Fruit fly (Drosophila melanogaster): ENCODE data around the gene Cpr78Cc.

The Cpr78Cc gene

dm6 chr3L:21317416-21318259, 17.3 kb downstream of the Cpr78Cc start, which contains the start of gene Pc (continued):
- no peak for TF ChIP-seq CG10959 (GFP tag; IDR thresholded peaks at IDR 0.05)
- TF ChIP-seq CG15073 (GFP tag; optimal IDR thresholded peaks at IDR 0.05): no peak
- TF ChIP-seq Fer2 (tag; optimal IDR thresholded peaks at IDR 0.05): no peak
- no peak for TF ChIP-seq pb (GFP tag; optimal IDR thresholded peaks at IDR 0.05)
- peak; percentile 23 for TF ChIP-seq gsb-n (tag; optimal IDR thresholded peaks at IDR 0.05)
- TF ChIP-seq gro (GFP tag; optimal IDR thresholded peaks at IDR 0.05): peak; percentile 63
- TF ChIP-seq HLH3B (GFP tag; IDR thresholded peaks at IDR 0.05): no peak
- TF ChIP-seq Lim3 (GFP tag; IDR thresholded peaks at IDR 0.05): no peak
- TF ChIP-seq knrl (GFP tag; IDR thresholded peaks at IDR 0.05; ENCODE audit: partially characterized antibody): peak; percentile 89
- TF ChIP-seq Spps (tag; optimal IDR thresholded peaks at IDR 0.05): no peak
- no peak for TF ChIP-seq CG11696 (GFP tag; IDR thresholded peaks at IDR 0.05)
- no peak for TF ChIP-seq CG9727 (GFP tag; optimal IDR thresholded peaks at IDR 0.05)
- no peak for TF ChIP-seq CG16863 (GFP tag; optimal IDR thresholded peaks at IDR 0.05)
- no peak for TF ChIP-seq Deaf1 (tag; optimal IDR thresholded peaks at IDR 0.05)
- TF ChIP-seq Dfd (GFP tag; optimal IDR thresholded peaks at IDR 0.05): no peak
- no peak for TF ChIP-seq pan (optimal IDR thresholded peaks at IDR 0.05)
- no peak for TF ChIP-seq pan (GFP tag; optimal IDR thresholded peaks at IDR 0.05 in 1 of 2, IDR thresholded peaks at IDR 0.05 in 1 of 2)
- TF ChIP-seq Kr (GFP tag; optimal IDR thresholded peaks at IDR 0.05): no peak
- no peak for TF ChIP-seq CG8359 (GFP tag; optimal IDR thresholded peaks at IDR 0.05; ENCODE audit: borderline replicate concordance)
- no peak for TF ChIP-seq run (tag; optimal IDR thresholded peaks at IDR 0.05)
- no peak for TF ChIP-seq NfI (GFP tag; optimal IDR thresholded peaks at IDR 0.05)
- peak; percentile 0 for TF ChIP-seq da (GFP tag; optimal IDR thresholded peaks at IDR 0.05)
- no peak for TF ChIP-seq wek (GFP tag; optimal IDR thresholded peaks at IDR 0.05)
- no peak for TF ChIP-seq Elba2 (GFP tag; optimal IDR thresholded peaks at IDR 0.05)
- TF ChIP-seq CG2875 (GFP tag; optimal IDR thresholded peaks at IDR 0.05): no peak
- peak; percentile 10 for TF ChIP-seq Camta (GFP tag; optimal IDR thresholded peaks at IDR 0.05)
- TF ChIP-seq HHEX (GFP tag; optimal IDR thresholded peaks at IDR 0.05): no peak
- no peak for TF ChIP-seq CG6813 (GFP tag; optimal IDR thresholded peaks at IDR 0.05)
- TF ChIP-seq ro (GFP tag; IDR thresholded peaks at IDR 0.05): no peak
- TF ChIP-seq CoRest (tag; optimal IDR thresholded peaks at IDR 0.05): peak; percentile 53
- peak; percentile 86 for TF ChIP-seq gfzf (GFP tag; optimal IDR thresholded peaks at IDR 0.05)
- no peak for TF ChIP-seq CG10366 (GFP tag; IDR thresholded peaks at IDR 0.05)
- no peak for TF ChIP-seq sens-2 (GFP tag; IDR thresholded peaks at IDR 0.05)
- no peak for TF ChIP-seq nerfin-1 (tag; optimal IDR thresholded peaks at IDR 0.05)
- no peak for TF ChIP-seq Neu2 (GFP tag; optimal IDR thresholded peaks at IDR 0.05; ENCODE audit: borderline replicate concordance)
- TF ChIP-seq H15 (GFP tag; IDR thresholded peaks at IDR 0.05): no peak
- peak; percentile 78 for TF ChIP-seq CG33213 (GFP tag; optimal IDR thresholded peaks at IDR 0.05)
- TF ChIP-seq Adf1 (GFP tag; IDR thresholded peaks at IDR 0.05): no peak
- no peak for TF ChIP-seq Trl (optimal IDR thresholded peaks at IDR 0.05)
- peak; percentile 13 for TF ChIP-seq Trl (GFP tag; optimal IDR thresholded peaks at IDR 0.05)
- no peak for TF ChIP-seq Bteb2 (GFP tag; optimal IDR thresholded peaks at IDR 0.05)
- TF ChIP-seq Sry-β (GFP tag; optimal IDR thresholded peaks at IDR 0.05): no peak
- TF ChIP-seq CG1832 (GFP tag; optimal IDR thresholded peaks at IDR 0.05): no peak
- TF ChIP-seq eve (GFP tag; optimal IDR thresholded peaks at IDR 0.05): no peak
- TF ChIP-seq pfk (GFP tag; optimal IDR thresholded peaks at IDR 0.05): no peak
- TF ChIP-seq CG11723 (GFP tag; optimal IDR thresholded peaks at IDR 0.05): no peak
- no peak for TF ChIP-seq Drgx (GFP tag; IDR thresholded peaks at IDR 0.05)
- TF ChIP-seq Gsc (GFP tag; IDR thresholded peaks at IDR 0.05): no peak
- peak; percentile 98 for TF ChIP-seq pzg (GFP tag; optimal IDR thresholded peaks at IDR 0.05)
- TF ChIP-seq CG4730 (GFP tag; IDR thresholded peaks at IDR 0.05): no peak
- no peak for TF ChIP-seq chm (GFP tag; IDR thresholded peaks at IDR 0.05)
